Fruit fly (Drosophila melanogaster): Measurements from ENCODE around the gene CG5404.

The CG5404 gene

DNA sequence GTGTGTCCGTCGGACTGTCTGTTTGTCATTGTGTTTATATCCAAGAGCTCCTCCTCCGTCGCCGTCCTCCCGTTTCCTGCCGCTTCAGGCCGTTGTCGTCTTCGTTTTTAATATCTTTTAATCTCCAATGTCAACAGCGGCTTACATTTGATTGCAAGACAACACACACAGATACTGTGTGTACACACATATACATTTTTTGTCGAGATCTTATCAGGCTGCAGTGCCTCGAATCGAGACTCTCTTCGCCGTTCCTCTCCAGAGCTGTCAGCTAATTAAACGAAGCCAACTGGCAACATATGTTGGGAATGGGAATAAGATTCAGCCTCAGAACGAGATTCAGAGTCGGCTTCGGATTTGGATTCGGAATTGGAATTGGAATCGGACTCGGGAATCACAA lies 33.9 kb upstream of the CG5404 start (continued):
- no peak for TF ChIP-seq gem (tag; optimal IDR thresholded peaks at IDR 0.05)
- no peak for TF ChIP-seq BtbVII (GFP tag; optimal IDR thresholded peaks at IDR 0.05)
- TF ChIP-seq oc (tag; optimal IDR thresholded peaks at IDR 0.05) = peak; percentile 84
- TF ChIP-seq CG17186 (GFP tag; optimal IDR thresholded peaks at IDR 0.05) = no peak
- TF ChIP-seq zfh1 (GFP tag; IDR thresholded peaks at IDR 0.05) = peak; percentile 42; the same call in 1 of the 3 replicates
- peak; percentile 27 for TF ChIP-seq odd (GFP tag; optimal IDR thresholded peaks at IDR 0.05)
- TF ChIP-seq CG2678 (tag; optimal IDR thresholded peaks at IDR 0.05) = peak; percentile 19
- TF ChIP-seq Camta (GFP tag; optimal IDR thresholded peaks at IDR 0.05) = peak; percentile 8
- TF ChIP-seq pfk (GFP tag; optimal IDR thresholded peaks at IDR 0.05) = peak; percentile 10
- TF ChIP-seq twi (tag; optimal IDR thresholded peaks at IDR 0.05) = peak; percentile 67
- peak; percentile 33 for TF ChIP-seq CG2875 (GFP tag; optimal IDR thresholded peaks at IDR 0.05)
- TF ChIP-seq grau (tag; optimal IDR thresholded peaks at IDR 0.05) = no peak
- peak; percentile 21 for TF ChIP-seq CG6254 (GFP tag; optimal IDR thresholded peaks at IDR 0.05)
- no peak for TF ChIP-seq CG4328 (GFP tag; optimal IDR thresholded peaks at IDR 0.05)
- TF ChIP-seq CG6813 (GFP tag; optimal IDR thresholded peaks at IDR 0.05) = peak; percentile 56
- peak; percentile 51; the same call in 1 of the 2 replicates for TF ChIP-seq Awh (GFP tag; IDR thresholded peaks at IDR 0.05)
- peak; percentile 57 for TF ChIP-seq CG2202 (tag; optimal IDR thresholded peaks at IDR 0.05)
- no peak for TF ChIP-seq Fer3 (tag; optimal IDR thresholded peaks at IDR 0.05)
- TF ChIP-seq nerfin-1 (tag; optimal IDR thresholded peaks at IDR 0.05) = peak; percentile 23
- peak; percentile 46 for TF ChIP-seq Med (GFP tag)
- no peak for TF ChIP-seq Xbp1 (GFP tag; optimal IDR thresholded peaks at IDR 0.05)
- peak; percentile 61 for TF ChIP-seq Xrp1 (GFP tag; IDR thresholded peaks at IDR 0.05)
- TF ChIP-seq CG17829 (tag; optimal IDR thresholded peaks at IDR 0.05) = no peak
- TF ChIP-seq CG12236 (GFP tag; optimal IDR thresholded peaks at IDR 0.05) = peak; percentile 11
- TF ChIP-seq ken (GFP tag; IDR thresholded peaks at IDR 0.05) = no peak
- peak; percentile 17; the same call in 1 of the 2 replicates for TF ChIP-seq onecut (GFP tag; IDR thresholded peaks at IDR 0.05)
- 0 out of 2 replicates have a peak, but pooled peaks have one; percentile 23 for TF ChIP-seq CG11696 (GFP tag; IDR thresholded peaks at IDR 0.05)
- 0 out of 2 replicates have a peak, but pooled peaks have one; percentile 7 for TF ChIP-seq gt (GFP tag; IDR thresholded peaks at IDR 0.05)
- no peak for TF ChIP-seq sr (GFP tag; IDR thresholded peaks at IDR 0.05)
- TF ChIP-seq ara (GFP tag; IDR thresholded peaks at IDR 0.05) = 0 out of 2 replicates have a peak, but pooled peaks have one; percentile 31
- TF ChIP-seq vvl (GFP tag; IDR thresholded peaks at IDR 0.05) = no peak
- no peak for TF ChIP-seq CG11247 (GFP tag; IDR thresholded peaks at IDR 0.05)
- no peak for TF ChIP-seq CG12219 (GFP tag; optimal IDR thresholded peaks at IDR 0.05)
- peak; percentile 77 for TF ChIP-seq CG15696 (tag; optimal IDR thresholded peaks at IDR 0.05)
- TF ChIP-seq HHEX (GFP tag; optimal IDR thresholded peaks at IDR 0.05) = peak; percentile 17
- peak; percentile 65 for TF ChIP-seq CG33557 (GFP tag; optimal IDR thresholded peaks at IDR 0.05)
- TF ChIP-seq fd102C (GFP tag; optimal IDR thresholded peaks at IDR 0.05) = peak; percentile 39
- no peak for TF ChIP-seq Lhr (GFP tag; optimal IDR thresholded peaks at IDR 0.05)
- TF ChIP-seq bsh (GFP tag; optimal IDR thresholded peaks at IDR 0.05) = peak in 1 of 2 experiments; percentile 30
- TF ChIP-seq dpn (GFP tag; optimal IDR thresholded peaks at IDR 0.05) = peak in 1 of 2 experiments; percentile 17
- TF ChIP-seq CG3065 (GFP tag; optimal IDR thresholded peaks at IDR 0.05) = no peak
- TF ChIP-seq Vsx1 (GFP tag; optimal IDR thresholded peaks at IDR 0.05) = peak; percentile 38
- TF ChIP-seq cg (GFP tag; optimal IDR thresholded peaks at IDR 0.05) = peak; percentile 42
- peak; percentile 56 for TF ChIP-seq CG9727 (GFP tag; optimal IDR thresholded peaks at IDR 0.05)
- peak; percentile 49 for TF ChIP-seq dmrt11E (tag; optimal IDR thresholded peaks at IDR 0.05)
- TF ChIP-seq hkb (optimal IDR thresholded peaks at IDR 0.05) = no peak
- TF ChIP-seq hkb (GFP tag; IDR thresholded peaks at IDR 0.05) = no peak
- no peak for TF ChIP-seq pita (GFP tag; optimal IDR thresholded peaks at IDR 0.05)
- no peak for TF ChIP-seq CTCF (GFP tag; optimal IDR thresholded peaks at IDR 0.05)
- no peak for TF ChIP-seq ash1 (GFP tag; optimal IDR thresholded peaks at IDR 0.05)
- TF ChIP-seq ci (GFP tag; IDR thresholded peaks at IDR 0.05) = peak; percentile 68; the same call in 1 of the 3 replicates

Data from whole organism, embryonic.